Worm (Caenorhabditis elegans) whole organism, mixed stage, embryonic: ENCODE results near the gene str-163.

Experiments used
- M03D4.4 ChIP-seq: sonication (generic microtip); optimal IDR thresholded peaks from 2 replicates; lab custom pipeline; 2017; ENCODE audit warnings: mild to moderate bottlenecking, missing genetic modification characterization, missing compliant biosample characterization
- bed-3 ChIP-seq: fragments of 200-800 bp; sonication (Bioruptor generic); optimal IDR thresholded peaks from 3 replicates; lab custom pipeline; 2018; ENCODE audit warnings: mild to moderate bottlenecking, missing genetic modification characterization, moderate library complexity, missing compliant biosample characterization
- blmp-1 ChIP-seq: fragments of 150-350 bp; optimal IDR thresholded peaks from 2 replicates; lab custom pipeline; 2014; ENCODE audit warnings: missing biosample characterization, missing genetic modification characterization
- ceh-39 ChIP-seq: fragments of 150-350 bp; optimal IDR thresholded peaks from 2 replicates; lab custom pipeline; 2014; ENCODE audit warnings: missing biosample characterization, missing genetic modification characterization
- ceh-43 ChIP-seq: fragments of 200-800 bp; sonication (Bioruptor generic); optimal IDR thresholded peaks from 2 replicates; lab custom pipeline; 2018; ENCODE audit warnings: mild to moderate bottlenecking, missing genetic modification characterization, moderate library complexity, missing compliant biosample characterization
- ceh-83 ChIP-seq: fragments of 200-800 bp; sonication (Bioruptor generic); optimal IDR thresholded peaks from 2 replicates; lab custom pipeline; 2018; ENCODE audit warnings: mild to moderate bottlenecking, missing genetic modification characterization, missing compliant biosample characterization
- ces-1 ChIP-seq: fragments of 150-350 bp; optimal IDR thresholded peaks from 2 replicates; lab custom pipeline; 2014; ENCODE audit warnings: missing biosample characterization, missing genetic modification reagents, missing genetic modification characterization
- cnd-1 ChIP-seq: fragments of 200-800 bp; sonication (Bioruptor generic); optimal IDR thresholded peaks from 2 replicates; lab custom pipeline; 2018; ENCODE audit warnings: mild to moderate bottlenecking, missing genetic modification characterization, missing compliant biosample characterization
- drap-1 ChIP-seq: fragments of 200-800 bp; sonication (Bioruptor generic); optimal IDR thresholded peaks from 3 replicates; lab custom pipeline; 2018; ENCODE audit warnings: mild to moderate bottlenecking, missing genetic modification characterization, missing compliant biosample characterization
- elt-3 ChIP-seq: fragments of 150-350 bp; optimal IDR thresholded peaks from 2 replicates; lab custom pipeline; 2014; ENCODE audit warnings: missing biosample characterization, missing genetic modification characterization
- flh-1 ChIP-seq: fragments of 200-800 bp; sonication (Bioruptor generic); optimal IDR thresholded peaks from 2 replicates; lab custom pipeline; 2018; ENCODE audit warnings: mild to moderate bottlenecking, missing genetic modification characterization, moderate library complexity, missing compliant biosample characterization
- ham-2 ChIP-seq: fragments of 200-800 bp; sonication (Bioruptor generic); optimal IDR thresholded peaks from 2 replicates; lab custom pipeline; 2018; ENCODE audit warnings: mild to moderate bottlenecking, missing genetic modification characterization, missing compliant biosample characterization
- hlh-1 ChIP-seq: fragments of 150-350 bp; optimal IDR thresholded peaks from 2 replicates; lab custom pipeline; 2014; ENCODE audit warnings: missing biosample characterization, missing genetic modification reagents, missing genetic modification characterization
- lin-13 ChIP-seq: fragments of 150-350 bp; optimal IDR thresholded peaks from 2 replicates; lab custom pipeline; 2014; ENCODE audit warnings: missing biosample characterization, missing genetic modification characterization
- lin-32 ChIP-seq: fragments of 200-800 bp; sonication (Bioruptor generic); optimal IDR thresholded peaks from 2 replicates; lab custom pipeline; 2018; ENCODE audit warnings: mild to moderate bottlenecking, missing genetic modification characterization, missing compliant biosample characterization
- lsy-2 ChIP-seq: fragments of 150-350 bp; optimal IDR thresholded peaks from 2 replicates; lab custom pipeline; 2014; ENCODE audit warnings: missing biosample characterization, missing genetic modification characterization
- mab-5 ChIP-seq: fragments of 150-350 bp; optimal IDR thresholded peaks from 2 replicates; lab custom pipeline; 2014; ENCODE audit warnings: missing biosample characterization, missing genetic modification characterization
- mep-1 ChIP-seq: fragments of 150-350 bp; optimal IDR thresholded peaks from 2 replicates; lab custom pipeline; 2017; ENCODE audit warnings: missing biosample characterization, missing genetic modification reagents, missing genetic modification characterization, inconsistent platforms
- mls-2 ChIP-seq: sonication (generic microtip); optimal IDR thresholded peaks from 2 replicates; lab custom pipeline; 2016; ENCODE audit warnings: mild to moderate bottlenecking, missing genetic modification characterization, moderate library complexity, missing compliant biosample characterization
- nhr-12 ChIP-seq: fragments of 150-350 bp; optimal IDR thresholded peaks from 2 replicates; lab custom pipeline; 2014; ENCODE audit warnings: missing biosample characterization, missing genetic modification characterization
- nhr-2 ChIP-seq: fragments of 150-350 bp; optimal IDR thresholded peaks from 2 replicates; lab custom pipeline; 2014; ENCODE audit warnings: missing biosample characterization, missing genetic modification characterization
- nhr-237 ChIP-seq: fragments of 150-350 bp; optimal IDR thresholded peaks from 2 replicates; lab custom pipeline; 2014; ENCODE audit warnings: missing biosample characterization, missing genetic modification characterization
- nhr-28 ChIP-seq: fragments of 150-350 bp; optimal IDR thresholded peaks from 2 replicates; lab custom pipeline; 2014; ENCODE audit warnings: missing biosample characterization, missing genetic modification characterization
- nhr-76 ChIP-seq: sonication (generic microtip); optimal IDR thresholded peaks from 2 replicates; lab custom pipeline; 2017; ENCODE audit warnings: missing biosample characterization, missing genetic modification characterization
- pha-4 ChIP-seq: fragments of 150-350 bp; optimal IDR thresholded peaks from 2 replicates; lab custom pipeline; 2018; ENCODE audit warnings: missing biosample characterization, missing genetic modification reagents, missing genetic modification characterization
- sem-2 ChIP-seq: fragments of 200-800 bp; sonication (Bioruptor generic); optimal IDR thresholded peaks from 2 replicates; lab custom pipeline; 2018; ENCODE audit warnings: mild to moderate bottlenecking, missing genetic modification characterization, missing compliant biosample characterization
- snpc-4 ChIP-seq: fragments of 150-350 bp; optimal IDR thresholded peaks from 2 replicates; lab custom pipeline; 2014; ENCODE audit warnings: missing biosample characterization, missing genetic modification characterization
- sptf-1 ChIP-seq: sonication (generic microtip); optimal IDR thresholded peaks from 2 replicates; lab custom pipeline; 2017; ENCODE audit warnings: mild to moderate bottlenecking, missing genetic modification characterization, moderate library complexity, missing compliant biosample characterization
- tbx-8 ChIP-seq: fragments of 200-800 bp; sonication (Bioruptor generic); optimal IDR thresholded peaks from 2 replicates; lab custom pipeline; 2018; ENCODE audit warnings: mild to moderate bottlenecking, missing genetic modification characterization, moderate library complexity, missing compliant biosample characterization
- unc-120 ChIP-seq: sonication (generic microtip); optimal IDR thresholded peaks from 2 replicates; lab custom pipeline; 2017; ENCODE audit warnings: missing genetic modification characterization, missing compliant biosample characterization; ENCODE audit not compliant: poor library complexity, severe bottlenecking

str-163 gene

ce11 chrIV:4917774-4918173 is 36.2 kb upstream of the str-163 start, which contains the start of gene str-158:
str-158 (plus strand) TSS chrIV:4918074.
- no peak for TF ChIP-seq tbx-8
- no peak for TF ChIP-seq ceh-39
- TF ChIP-seq ham-2 (GFP tag; lab: Kevin White, UChicago): no peak
- TF ChIP-seq mls-2 (tag; lab: Kevin White, UChicago): no peak
- no peak for TF ChIP-seq ceh-43 (GFP tag; lab: Kevin White, UChicago)
- TF ChIP-seq blmp-1: no peak
- TF ChIP-seq M03D4.4 (tag; lab: Kevin White, UChicago): no peak
- no peak for TF ChIP-seq nhr-12 (tag; lab: Kevin White, UChicago)
- TF ChIP-seq hlh-1: no peak
- TF ChIP-seq pha-4 (tag; lab: Kevin White, UChicago): no peak
- TF ChIP-seq flh-1: no peak
- no peak for TF ChIP-seq mab-5 (tag; lab: Kevin White, UChicago)
- no peak for TF ChIP-seq unc-120 (tag; lab: Kevin White, UChicago)
- TF ChIP-seq lin-32 (GFP tag; lab: Kevin White, UChicago): no peak

- no peak for TF ChIP-seq bed-3 (GFP tag; lab: Kevin White, UChicago)
- no peak for TF ChIP-seq nhr-28 (tag; lab: Kevin White, UChicago)
- TF ChIP-seq, all 35 proteins: peak for 0
Measured at ce11 chrIV:4930045-4930444, 23.9 kb upstream of the str-163 start, which contains the start of gene Y9C9A.8. Y9C9A.8 (plus strand) TSS chrIV:4930345.

- TF ChIP-seq nhr-76 (tag; lab: Kevin White, UChicago) (no peak), bed-3 (GFP tag; lab: Kevin White, UChicago) (no peak), cnd-1 (tag; lab: Kevin White, UChicago) (no peak), M03D4.4 (tag; lab: Kevin White, UChicago) (no peak), elt-3 (tag; lab: Kevin White, UChicago) (no peak), flh-1 (no peak), nhr-12 (tag; lab: Kevin White, UChicago) (no peak), sem-2 (GFP tag; lab: Kevin White, UChicago) (no peak), nhr-2 (tag; lab: Kevin White, UChicago) (no peak), lin-32 (GFP tag; lab: Kevin White, UChicago) (no peak), ham-2 (GFP tag; lab: Kevin White, UChicago) (no peak), nhr-237 (tag; lab: Kevin White, UChicago) (no peak), unc-120 (tag; lab: Kevin White, UChicago) (no peak), ceh-83 (GFP tag; lab: Kevin White, UChicago) (no peak), drap-1 (GFP tag; lab: Kevin White, UChicago) (no peak), nhr-28 (tag; lab: Kevin White, UChicago) (no peak), lsy-2 (tag; lab: Kevin White, UChicago) (no peak)
Measured at ce11 chrIV:4930754-4931322, 23.1 kb upstream of the str-163 start.

- TF ChIP-seq drap-1 (GFP tag; lab: Kevin White, UChicago) (no peak), mep-1 (tag; lab: Kevin White, UChicago) (no peak), bed-3 (GFP tag; lab: Kevin White, UChicago) (no peak), nhr-237 (tag; lab: Kevin White, UChicago) (no peak), tbx-8 (no peak)
- TF ChIP-seq, all 35 proteins: peak for 0
Measured at ce11 chrIV:4934103-4934502, 19.9 kb upstream of the str-163 start, which contains the start of gene str-153. str-153 (plus strand) TSS chrIV:4934403.

DNA sequence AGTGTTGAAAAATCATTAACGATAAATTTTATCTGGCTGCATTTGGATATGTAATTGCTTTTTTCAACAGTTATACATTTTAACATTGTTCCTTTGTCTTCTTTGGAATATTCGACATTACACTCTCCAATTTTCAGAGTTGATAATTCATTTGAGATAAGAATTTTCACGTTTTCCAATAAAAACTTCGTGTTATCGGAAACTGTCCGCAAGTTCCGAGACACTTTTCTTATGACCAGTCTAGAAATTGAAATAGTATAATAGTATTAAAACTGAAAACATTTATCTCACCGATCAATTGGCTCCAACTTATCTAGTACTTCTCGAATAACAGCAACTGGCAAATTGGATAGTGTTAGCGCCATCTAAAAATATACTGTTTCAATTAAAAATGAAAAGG is 16.3 kb upstream of the str-163 start, which contains the start of gene fbxa-86:
Gene fbxa-86 (minus strand): TSS at position 367 of the 400 bp plus-strand sequence.
- TF ChIP-seq nhr-28 (tag; lab: Kevin White, UChicago): no peak

DNA sequence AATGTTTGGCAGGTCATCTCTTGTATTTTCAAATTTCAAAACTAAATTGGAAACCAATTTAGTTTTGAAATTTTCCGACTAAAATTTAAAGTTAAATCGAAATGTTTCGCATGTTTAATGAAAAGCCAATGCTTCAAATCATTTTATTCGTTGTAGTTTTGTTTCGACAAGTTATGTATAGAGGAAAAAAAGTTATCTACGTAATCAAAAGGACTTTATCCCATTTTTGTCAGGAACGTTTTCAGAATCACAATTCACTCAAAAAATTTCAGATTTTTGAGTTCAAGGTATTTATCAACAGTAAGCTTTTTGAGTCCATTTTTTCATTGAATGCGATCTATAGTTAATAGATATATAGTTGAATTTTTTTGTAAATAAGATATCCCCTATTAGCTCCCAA is 15.3 kb upstream of the str-163 start, which contains the start of gene str-168:
Gene str-168 (plus strand): TSS at position 301 of the 400 bp plus-strand sequence.
- no peak for TF ChIP-seq bed-3 (GFP tag; lab: Kevin White, UChicago)
- no peak for TF ChIP-seq ceh-83 (GFP tag; lab: Kevin White, UChicago)
- no peak for TF ChIP-seq lin-13 (tag; lab: Kevin White, UChicago)
- no peak for TF ChIP-seq M03D4.4 (tag; lab: Kevin White, UChicago)
- TF ChIP-seq snpc-4 (tag; lab: Kevin White, UChicago): no peak
- no peak for TF ChIP-seq nhr-2 (tag; lab: Kevin White, UChicago)
- no peak for TF ChIP-seq lsy-2 (tag; lab: Kevin White, UChicago)
- TF ChIP-seq sptf-1 (tag; lab: Kevin White, UChicago): no peak
- no peak for TF ChIP-seq nhr-237 (tag; lab: Kevin White, UChicago)
- no peak for TF ChIP-seq nhr-28 (tag; lab: Kevin White, UChicago)
- no peak for TF ChIP-seq sem-2 (GFP tag; lab: Kevin White, UChicago)
- TF ChIP-seq mls-2 (tag; lab: Kevin White, UChicago): no peak
- TF ChIP-seq nhr-76 (tag; lab: Kevin White, UChicago): no peak
- no peak for TF ChIP-seq ces-1 (GFP tag; lab: Kevin White, UChicago)
